Fruit fly (Drosophila melanogaster): ENCODE results near the gene Sirt4.

The Sirt4 gene

DNA sequence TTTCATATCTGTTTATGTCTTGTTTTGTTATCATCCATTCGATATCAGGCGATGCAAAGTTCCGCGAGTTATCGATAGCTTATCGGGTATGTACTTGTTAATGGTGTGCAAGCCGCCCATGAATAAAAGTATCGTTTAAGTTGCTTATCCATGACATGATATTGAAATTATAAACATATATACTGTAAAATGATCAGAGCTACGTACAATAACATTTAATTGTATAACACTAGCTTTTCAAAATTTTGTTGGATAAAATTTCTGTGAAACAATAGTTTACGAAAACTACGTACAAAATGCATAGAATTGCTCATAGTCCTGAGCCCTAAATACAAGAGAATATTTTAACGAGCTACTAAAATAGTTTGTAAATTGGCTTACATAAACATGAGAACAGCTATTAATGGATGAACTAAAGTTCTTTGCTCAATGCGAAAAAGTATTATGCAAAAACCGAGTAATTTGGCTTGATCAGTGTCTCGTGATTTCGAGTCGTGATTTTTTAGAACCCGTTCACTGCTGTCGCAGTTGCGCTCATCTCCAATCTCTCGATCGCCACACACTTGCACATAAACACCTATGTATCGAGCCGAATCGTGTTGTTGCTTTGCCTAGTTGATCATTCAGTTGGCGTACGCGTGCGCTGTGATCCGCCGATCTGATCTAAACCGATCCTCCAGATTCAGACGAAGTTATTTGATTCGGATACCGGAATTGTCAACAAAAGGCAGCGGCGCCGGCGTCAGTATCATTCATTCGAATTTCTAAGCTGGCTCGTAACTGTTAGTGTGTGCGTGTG, 23.9 kb upstream of the Sirt4 start, which contains the start of the genes PGAP1 and cv:
PGAP1 (minus strand) TSS at position 57 of the 799 bp plus-strand sequence.
cv (plus strand) TSS at position 586 of the 799 bp plus-strand sequence.
- TF ChIP-seq insv (optimal IDR thresholded peaks at IDR 0.05), result no peak
- TF ChIP-seq psq (optimal IDR thresholded peaks at IDR 0.05), result peak; percentile 79

DNA sequence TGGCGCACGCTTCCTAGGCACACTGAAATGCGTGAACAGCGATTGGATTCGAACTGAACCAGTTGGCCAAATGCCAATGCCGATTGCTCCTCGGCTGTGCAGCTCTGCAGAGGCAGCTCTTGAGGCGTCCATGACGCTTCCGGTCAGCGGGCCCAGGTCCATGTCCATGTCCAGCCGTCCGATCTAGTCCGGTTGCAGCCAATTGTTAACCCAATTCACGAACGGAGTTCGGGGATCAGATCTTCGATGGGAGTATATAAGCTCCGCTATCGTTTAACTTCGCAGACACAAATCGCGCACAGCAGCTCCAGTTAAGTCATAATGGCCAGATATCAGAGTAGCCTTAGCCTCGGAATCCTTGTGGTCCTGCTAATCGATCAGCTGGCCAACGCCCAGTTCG, 17.2 kb upstream of the Sirt4 start, which contains the start of gene CG42449:
CG42449 (plus strand) TSS at position 301 of the 400 bp plus-strand sequence.
- TF ChIP-seq Sin3A (optimal IDR thresholded peaks at IDR 0.05) (no peak), Myc (optimal IDR thresholded peaks at IDR 0.05) (no peak), h (optimal IDR thresholded peaks at IDR 0.05) (no peak), insv (optimal IDR thresholded peaks at IDR 0.05) (no peak), psq (optimal IDR thresholded peaks at IDR 0.05) (no peak), ttk (optimal IDR thresholded peaks at IDR 0.05) (no peak)

DNA sequence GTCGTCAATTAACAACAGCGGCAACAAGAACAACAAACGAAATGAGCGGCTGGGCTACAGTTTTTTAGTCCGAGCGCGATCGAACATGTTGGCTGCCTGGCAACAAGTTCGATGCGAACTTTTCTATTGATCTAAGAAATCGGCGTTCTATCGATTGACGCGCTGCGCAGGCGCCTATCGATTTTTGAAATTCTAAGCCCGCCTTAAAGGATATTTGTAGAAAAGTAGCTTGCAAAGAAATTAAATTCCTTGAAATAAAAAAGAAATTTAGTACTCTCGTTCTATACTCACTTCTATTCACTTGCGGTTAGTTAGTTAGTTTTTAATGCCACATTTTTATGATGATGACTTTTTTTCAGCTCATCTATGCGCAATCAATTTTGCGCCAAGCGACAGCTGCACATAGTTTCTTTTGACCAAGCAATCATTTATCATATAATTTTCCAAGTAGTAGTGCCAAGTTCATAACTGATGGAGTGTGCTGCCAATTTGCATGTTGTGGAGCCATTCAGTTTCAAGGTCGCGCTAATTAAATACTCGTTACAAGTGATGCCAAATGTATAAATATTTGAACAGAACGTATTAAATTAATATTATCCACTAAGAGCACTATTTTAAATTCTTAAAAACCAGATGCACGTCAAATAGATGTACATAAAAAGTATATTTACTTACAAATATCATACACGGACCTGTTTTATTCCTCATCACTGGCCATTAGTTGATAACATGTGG, 14.4 kb upstream of the Sirt4 start, which contains the start of the genes Tre1 and Gr5a:
Tre1 (minus strand) TSS at position 45 of the 735 bp plus-strand sequence.
Gr5a (plus strand) TSS at position 685 of the 735 bp plus-strand sequence.
- TF ChIP-seq insv (optimal IDR thresholded peaks at IDR 0.05) (no peak), ttk (optimal IDR thresholded peaks at IDR 0.05) (no peak), Sin3A (optimal IDR thresholded peaks at IDR 0.05) (no peak), psq (optimal IDR thresholded peaks at IDR 0.05) (no peak), Myc (optimal IDR thresholded peaks at IDR 0.05) (no peak), h (optimal IDR thresholded peaks at IDR 0.05) (no peak)

DNA sequence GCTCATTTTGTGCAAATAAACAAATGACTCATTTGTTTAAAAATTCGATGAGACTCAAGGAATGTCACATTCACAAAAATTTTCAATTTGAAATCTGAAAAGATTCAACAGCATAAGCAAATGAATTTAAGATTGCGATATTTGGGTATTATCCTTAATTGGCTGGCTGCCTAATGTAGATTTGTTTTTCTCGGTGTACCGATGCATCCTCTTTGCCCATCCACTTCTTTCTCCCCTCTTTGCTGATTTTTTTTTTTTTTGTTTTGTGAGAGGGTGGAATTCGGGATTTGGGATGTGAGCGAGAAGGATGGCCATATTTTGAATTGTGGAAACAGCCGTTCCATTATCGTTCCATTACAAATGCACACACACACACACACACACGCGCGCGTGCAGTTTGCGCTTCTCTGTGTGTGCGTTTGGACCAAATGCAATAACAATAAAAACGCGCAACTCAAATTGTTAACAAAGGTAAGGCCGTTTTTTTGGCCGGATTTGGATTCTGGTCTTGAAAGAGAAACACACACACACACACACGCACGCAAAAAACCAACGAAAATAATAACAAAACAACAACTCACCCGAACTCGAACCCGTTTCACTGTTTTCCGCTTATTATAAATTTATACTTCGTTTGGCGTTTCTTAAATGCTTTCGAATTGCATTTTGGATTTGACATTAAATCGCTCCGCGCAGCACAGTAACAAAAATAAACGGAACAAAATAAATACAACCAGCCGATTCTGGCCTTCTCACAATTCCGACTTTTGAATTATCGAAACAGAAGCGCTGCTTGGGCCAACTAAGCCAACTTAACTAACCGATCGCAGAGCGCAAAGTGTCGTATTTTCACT, 13.6 kb upstream of the Sirt4 start:
- no peak for TF ChIP-seq Sin3A (optimal IDR thresholded peaks at IDR 0.05)
- no peak for TF ChIP-seq h (optimal IDR thresholded peaks at IDR 0.05)
- TF ChIP-seq insv (optimal IDR thresholded peaks at IDR 0.05), result no peak
- TF ChIP-seq Myc (optimal IDR thresholded peaks at IDR 0.05), result no peak
- TF ChIP-seq ttk (optimal IDR thresholded peaks at IDR 0.05), result no peak
- no peak for TF ChIP-seq psq (optimal IDR thresholded peaks at IDR 0.05)

DNA sequence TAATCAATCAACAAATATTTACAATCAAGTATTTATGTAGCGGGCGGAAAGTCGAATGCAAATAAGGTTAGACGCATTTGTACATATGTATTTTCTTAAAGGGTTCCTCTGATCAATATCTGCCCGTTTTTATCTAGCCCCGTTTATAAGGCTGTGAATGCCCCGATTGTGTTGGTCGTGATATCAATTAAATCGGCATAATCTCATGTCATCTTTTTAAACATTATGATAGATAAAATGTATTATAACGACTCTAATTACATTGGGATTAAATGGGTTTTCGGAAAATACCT, 12.4 kb upstream of the Sirt4 start:
- TF ChIP-seq insv (optimal IDR thresholded peaks at IDR 0.05), result no peak
- no peak for TF ChIP-seq h (optimal IDR thresholded peaks at IDR 0.05)
- TF ChIP-seq Sin3A (optimal IDR thresholded peaks at IDR 0.05), result no peak
- no peak for TF ChIP-seq Myc (optimal IDR thresholded peaks at IDR 0.05)
- TF ChIP-seq psq (optimal IDR thresholded peaks at IDR 0.05), result no peak
- TF ChIP-seq ttk (optimal IDR thresholded peaks at IDR 0.05), result no peak

DNA sequence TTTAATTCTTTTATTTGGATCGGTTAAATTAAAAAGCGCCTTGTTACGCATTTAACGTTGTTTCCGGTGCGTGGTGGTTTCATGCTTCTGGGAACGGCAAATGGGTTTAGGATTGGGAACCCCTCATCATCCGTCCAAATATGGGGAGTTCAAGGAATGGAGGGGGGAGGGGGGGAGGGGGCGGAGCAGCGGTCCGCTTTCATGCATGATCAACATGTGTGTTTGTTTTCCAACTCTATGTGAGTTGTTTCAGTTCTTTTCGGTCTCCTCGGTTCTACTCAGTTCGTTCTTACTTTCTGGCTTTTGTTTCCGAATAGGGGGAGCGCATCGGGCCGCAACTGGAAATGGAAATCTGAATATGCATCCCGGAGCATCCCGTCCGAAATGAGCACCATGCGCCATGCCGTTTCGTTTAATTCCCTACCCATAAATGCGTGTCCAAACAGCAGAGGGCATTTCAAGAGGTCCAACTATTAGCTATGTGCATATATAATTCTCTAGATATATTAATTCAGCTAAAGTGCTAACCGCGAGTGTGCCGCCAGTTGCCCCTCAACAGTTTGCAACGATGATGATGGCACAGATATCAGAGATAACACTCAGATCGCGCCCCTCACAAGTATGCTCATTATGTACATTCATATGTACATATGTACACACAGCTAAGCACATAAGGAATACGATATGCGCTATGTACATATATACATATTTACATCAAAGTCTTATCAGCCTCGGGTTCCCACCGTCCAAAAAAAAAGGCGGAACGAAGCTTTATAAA, 11.8 kb upstream of the Sirt4 start:
- TF ChIP-seq Sin3A (optimal IDR thresholded peaks at IDR 0.05), result no peak
- TF ChIP-seq psq (optimal IDR thresholded peaks at IDR 0.05), result no peak
- no peak for TF ChIP-seq insv (optimal IDR thresholded peaks at IDR 0.05)
- TF ChIP-seq h (optimal IDR thresholded peaks at IDR 0.05), result no peak
- TF ChIP-seq ttk (optimal IDR thresholded peaks at IDR 0.05), result no peak
- no peak for TF ChIP-seq Myc (optimal IDR thresholded peaks at IDR 0.05)

DNA sequence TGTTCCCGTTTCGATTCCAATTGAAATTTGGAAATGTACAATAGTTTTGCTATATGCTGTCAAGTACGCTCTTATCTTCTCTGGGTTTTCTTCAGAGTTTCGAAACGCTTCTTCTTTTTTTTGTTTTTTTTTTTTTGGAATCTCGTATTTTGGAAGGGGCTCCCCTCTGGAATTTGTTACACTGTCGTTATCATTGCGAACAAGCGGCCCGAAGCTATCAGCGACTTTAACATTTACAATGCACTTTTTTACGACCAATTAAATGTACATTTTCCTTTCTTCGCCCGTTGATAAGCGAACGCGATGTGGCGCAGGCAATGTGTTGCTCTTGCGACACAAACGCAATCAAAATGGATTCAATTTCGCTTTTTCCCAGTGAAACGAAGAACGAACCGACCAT, 11.1 kb upstream of the Sirt4 start:
- TF ChIP-seq ttk (optimal IDR thresholded peaks at IDR 0.05), result no peak
- no peak for TF ChIP-seq psq (optimal IDR thresholded peaks at IDR 0.05)
- no peak for TF ChIP-seq insv (optimal IDR thresholded peaks at IDR 0.05)
- no peak for TF ChIP-seq Myc (optimal IDR thresholded peaks at IDR 0.05)
- no peak for TF ChIP-seq h (optimal IDR thresholded peaks at IDR 0.05)
- no peak for TF ChIP-seq Sin3A (optimal IDR thresholded peaks at IDR 0.05)

DNA sequence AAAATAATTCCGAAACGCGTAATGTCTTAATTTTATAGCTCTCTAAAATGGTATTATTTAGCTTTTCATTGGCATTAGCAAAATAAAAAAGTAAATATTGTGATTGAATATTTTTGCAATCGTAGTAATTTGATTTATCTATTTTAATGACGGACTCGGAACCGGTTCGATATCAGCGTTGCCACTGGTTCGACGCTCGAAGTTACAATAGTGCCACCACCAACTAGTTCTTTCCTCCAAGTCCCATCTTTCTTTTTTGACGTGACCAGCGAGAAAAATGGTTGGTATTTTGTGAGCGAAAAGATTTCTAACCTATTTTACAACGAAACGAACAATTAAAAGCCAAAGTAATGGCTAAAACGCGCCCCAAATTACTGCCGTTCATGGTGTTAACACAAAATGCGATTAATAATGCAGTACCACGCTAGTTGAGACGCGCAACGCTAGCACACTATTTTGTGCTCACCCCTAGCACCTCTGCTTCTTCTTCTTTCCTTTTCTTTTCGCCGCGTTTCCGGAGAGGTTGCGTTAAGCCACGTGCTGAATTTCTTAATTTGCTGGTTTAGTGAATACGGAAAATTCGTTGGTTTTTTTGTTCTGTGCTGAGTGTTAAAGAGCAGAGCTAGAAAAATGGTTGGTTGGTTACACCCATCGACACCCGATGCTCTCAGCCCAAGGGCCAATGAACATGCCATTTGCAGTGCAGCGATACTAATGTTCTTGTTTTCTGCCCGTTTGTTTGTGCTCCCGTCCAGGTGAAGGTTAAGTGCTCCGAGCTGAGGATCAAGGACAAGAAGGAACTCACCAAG, 6.7 kb upstream of the Sirt4 start, which contains the start of gene RpL35:
RpL35 (plus strand) TSS at position 159 of the 809 bp plus-strand sequence.
- TF ChIP-seq psq (optimal IDR thresholded peaks at IDR 0.05) (no peak), insv (optimal IDR thresholded peaks at IDR 0.05) (no peak), Sin3A (optimal IDR thresholded peaks at IDR 0.05) (no peak), ttk (optimal IDR thresholded peaks at IDR 0.05) (no peak), h (optimal IDR thresholded peaks at IDR 0.05) (no peak), Myc (optimal IDR thresholded peaks at IDR 0.05) (no peak)

DNA sequence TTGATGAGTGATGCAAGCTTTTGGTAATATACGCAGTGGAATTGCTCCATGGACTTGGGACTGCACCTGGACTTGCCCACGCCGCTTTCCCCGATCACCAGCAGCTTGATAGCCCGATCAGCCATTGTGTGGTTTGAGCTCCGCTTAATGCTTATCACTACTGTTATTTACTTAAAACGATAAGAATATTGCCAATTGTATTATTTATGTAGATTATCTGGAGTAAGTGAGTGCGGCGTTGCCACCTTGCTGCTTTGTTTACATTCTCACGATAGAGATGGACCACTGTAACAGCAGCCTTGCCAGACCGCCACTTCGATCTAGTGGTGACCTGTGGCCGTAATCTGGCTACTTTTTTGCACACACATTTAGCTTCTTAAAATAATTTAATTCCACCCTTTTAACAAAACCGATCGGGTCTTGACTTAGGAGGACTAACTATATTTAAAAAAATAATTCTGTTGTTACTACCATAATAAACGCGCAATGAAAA, 5.8 kb upstream of the Sirt4 start, which contains the start of gene Rab18:
Rab18 (minus strand) TSS at position 276 of the 493 bp plus-strand sequence.
- TF ChIP-seq h (optimal IDR thresholded peaks at IDR 0.05) (no peak), insv (optimal IDR thresholded peaks at IDR 0.05) (no peak)

DNA sequence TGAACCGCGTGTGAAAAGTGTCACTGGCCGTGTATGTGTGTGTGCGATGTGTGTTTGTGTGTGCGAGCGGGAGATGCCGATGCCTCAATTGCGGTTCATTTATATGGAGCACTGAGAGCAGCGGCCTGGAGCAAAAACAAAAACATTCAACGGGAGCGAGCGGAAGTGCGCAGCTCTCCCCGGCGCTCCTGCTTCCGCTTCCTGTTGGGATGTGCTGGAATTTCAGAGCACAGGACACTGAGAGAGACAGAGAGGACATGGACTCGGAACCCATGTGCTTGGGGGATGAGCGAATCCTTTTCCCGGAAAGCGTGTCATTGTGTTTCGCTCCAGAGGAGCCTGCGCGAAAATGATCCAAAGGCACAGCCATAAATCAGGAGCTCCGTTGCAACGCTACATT, 1.5 kb downstream of the Sirt4 start:
- no peak for TF ChIP-seq ttk (optimal IDR thresholded peaks at IDR 0.05)
- TF ChIP-seq h (optimal IDR thresholded peaks at IDR 0.05), result no peak
- no peak for TF ChIP-seq psq (optimal IDR thresholded peaks at IDR 0.05)
- TF ChIP-seq insv (optimal IDR thresholded peaks at IDR 0.05), result no peak
- TF ChIP-seq Myc (optimal IDR thresholded peaks at IDR 0.05), result no peak
- no peak for TF ChIP-seq Sin3A (optimal IDR thresholded peaks at IDR 0.05)
